Worm (Caenorhabditis elegans) whole organism, young adult: ENCODE measurements around the gene T22F3.10.

ENCODE experiments used
- B0261.1 ChIP-seq: sonication (generic microtip); optimal IDR thresholded peaks from 2 replicates; lab custom pipeline; 2016; ENCODE audit warnings: mild to moderate bottlenecking, missing genetic modification characterization, moderate library complexity, missing compliant biosample characterization
- D2030.7 ChIP-seq: fragments of 200-800 bp; sonication (Bioruptor generic); IDR thresholded peaks from 2 replicates; pipeline ENCODE4 v1.3.6; 2022; ENCODE audit warnings: missing genetic modification reagents, missing genetic modification characterization, missing compliant biosample characterization
- F23B12.7 ChIP-seq: sonication (generic microtip); optimal IDR thresholded peaks from 2 replicates; lab custom pipeline; 2017; ENCODE audit warnings: missing genetic modification characterization, mild to moderate bottlenecking, missing compliant biosample characterization, antibody characterized with exemption, moderate library complexity; ENCODE audit not compliant: insufficient read depth
- bed-2 ChIP-seq: fragments of 200-800 bp; sonication (Bioruptor generic); IDR thresholded peaks from 2 replicates; pipeline ENCODE4 v1.3.6; 2022; ENCODE audit warnings: missing genetic modification reagents, missing genetic modification characterization, missing compliant biosample characterization
- mxl-1 ChIP-seq: sonication (generic microtip); optimal IDR thresholded peaks from 2 replicates; lab custom pipeline; 2016; ENCODE audit warnings: missing genetic modification characterization, missing compliant biosample characterization
- ztf-26 ChIP-seq: sonication (generic microtip); optimal IDR thresholded peaks from 2 replicates; lab custom pipeline; 2017; ENCODE audit warnings: missing genetic modification characterization, missing compliant biosample characterization
- ztf-28 ChIP-seq: fragments of 200-800 bp; sonication (Bioruptor generic); IDR thresholded peaks from 2 replicates; pipeline ENCODE4 v1.3.6; 2022; ENCODE audit warnings: missing genetic modification reagents, missing genetic modification characterization, missing compliant biosample characterization

ce11 chrV:3614397-3614796, 2.8 kb upstream of the T22F3.10 start, which contains the start of gene T22F3.11:
- TF ChIP-seq F23B12.7, result no peak
- TF ChIP-seq mxl-1 (tag; lab: Kevin White, UChicago), result no peak
- no peak for TF ChIP-seq D2030.7
- TF ChIP-seq B0261.1, result no peak
- TF ChIP-seq ztf-26, result no peak
- TF ChIP-seq ztf-28 (GFP tag; lab: Robert Waterston, UW), result no peak
- no peak for TF ChIP-seq bed-2 (GFP tag; lab: Robert Waterston, UW)
